Fruit fly (Drosophila melanogaster): ENCODE data around the gene sfl.

Gene sfl

DNA sequence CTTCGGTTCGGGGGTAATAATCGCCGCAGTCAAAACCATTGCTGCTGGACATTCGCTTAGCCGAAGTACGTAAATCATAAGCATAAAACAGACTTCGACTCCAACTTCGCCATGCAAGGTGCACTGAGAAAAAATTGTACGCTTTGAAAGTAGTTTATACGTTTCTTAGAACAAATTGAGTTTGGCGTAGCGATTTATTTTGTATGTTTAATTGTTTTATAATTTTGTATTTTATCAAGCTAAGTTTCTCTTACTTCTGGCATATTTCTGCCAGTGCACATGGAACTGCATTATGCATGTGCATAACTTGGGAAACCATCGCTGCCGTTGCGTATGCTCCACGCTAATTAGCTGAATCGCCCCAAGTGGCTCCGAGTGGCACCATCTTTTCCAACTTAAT is 12.6 kb upstream of the sfl start (continued):
- TF ChIP-seq CG7928 (GFP tag; optimal IDR thresholded peaks at IDR 0.05) (no peak), CG12744 (GFP tag; optimal IDR thresholded peaks at IDR 0.05) (no peak), HLH3B (GFP tag; IDR thresholded peaks at IDR 0.05) (0 out of 2 replicates have a peak, but pooled peaks have one; percentile 33), slbo (GFP tag; IDR thresholded peaks at IDR 0.05) (0 out of 2 replicates have a peak, but pooled peaks have one; percentile 17), CG9727 (GFP tag; optimal IDR thresholded peaks at IDR 0.05) (no peak), CG11695 (GFP tag; IDR thresholded peaks at IDR 0.05) (no peak), ap (GFP tag; IDR thresholded peaks at IDR 0.05) (0 out of 2 replicates have a peak, but pooled peaks have one; percentile 14), E2f2 (GFP tag; IDR thresholded peaks at IDR 0.05) (no peak), tgo (GFP tag; IDR thresholded peaks at IDR 0.05) (no peak), Oaz (GFP tag; IDR thresholded peaks at IDR 0.05) (0 out of 2 replicates have a peak, but pooled peaks have one; percentile 4), CG17359 (tag; optimal IDR thresholded peaks at IDR 0.05) (peak; percentile 68), sna (GFP tag; IDR thresholded peaks at IDR 0.05; ENCODE audit: partially characterized antibody) (no peak), Rfx (GFP tag; IDR thresholded peaks at IDR 0.05) (no peak), Opbp (GFP tag; IDR thresholded peaks at IDR 0.05; ENCODE audit: partially characterized antibody) (no peak), CG16815 (GFP tag; optimal IDR thresholded peaks at IDR 0.05) (no peak), CG11398 (GFP tag; optimal IDR thresholded peaks at IDR 0.05) (no peak), CG3065 (GFP tag; optimal IDR thresholded peaks at IDR 0.05) (no peak), CG18262 (tag; optimal IDR thresholded peaks at IDR 0.05) (peak; percentile 40), Side (GFP tag; optimal IDR thresholded peaks at IDR 0.05) (no peak), lbe (GFP tag; optimal IDR thresholded peaks at IDR 0.05) (no peak), CG9817 (tag; optimal IDR thresholded peaks at IDR 0.05) (no peak), Fer3 (tag; optimal IDR thresholded peaks at IDR 0.05) (no peak), CG12391 (tag; optimal IDR thresholded peaks at IDR 0.05) (peak; percentile 39), CG18619 (GFP tag; optimal IDR thresholded peaks at IDR 0.05) (no peak), shn (GFP tag; optimal IDR thresholded peaks at IDR 0.05) (no peak), emc (GFP tag; optimal IDR thresholded peaks at IDR 0.05) (no peak), tup (GFP tag; optimal IDR thresholded peaks at IDR 0.05) (no peak), CG2202 (tag; optimal IDR thresholded peaks at IDR 0.05) (no peak), lov (optimal IDR thresholded peaks at IDR 0.05) (no peak), lov (GFP tag; IDR thresholded peaks at IDR 0.05) (0 out of 3 replicates have a peak, but pooled peaks have one; percentile 38), CG32767 (GFP tag; IDR thresholded peaks at IDR 0.05) (no peak; the same call in 1 of the 2 replicates), BEAF-32 (GFP tag; optimal IDR thresholded peaks at IDR 0.05) (no peak), chif (GFP tag; optimal IDR thresholded peaks at IDR 0.05) (no peak), YL-1 (GFP tag; optimal IDR thresholded peaks at IDR 0.05) (no peak), Poxn (GFP tag; IDR thresholded peaks at IDR 0.05) (no peak), tx (GFP tag; optimal IDR thresholded peaks at IDR 0.05) (no peak), ssp (GFP tag; IDR thresholded peaks at IDR 0.05) (0 out of 2 replicates have a peak, but pooled peaks have one; percentile 22), Ada2b (GFP tag; IDR thresholded peaks at IDR 0.05) (peak; percentile 21; the same call in 1 of the 2 replicates), zf30C (GFP tag; optimal IDR thresholded peaks at IDR 0.05) (no peak), Awh (GFP tag; IDR thresholded peaks at IDR 0.05) (peak; percentile 71), CG6654 (GFP tag; optimal IDR thresholded peaks at IDR 0.05) (no peak), Lpt (GFP tag; optimal IDR thresholded peaks at IDR 0.05) (no peak), jing (GFP tag; optimal IDR thresholded peaks at IDR 0.05) (no peak), Asciz (GFP tag; optimal IDR thresholded peaks at IDR 0.05) (peak; percentile 34), onecut (GFP tag; IDR thresholded peaks at IDR 0.05) (no peak), CG9932 (GFP tag; IDR thresholded peaks at IDR 0.05) (no peak), tin (GFP tag; optimal IDR thresholded peaks at IDR 0.05) (peak; percentile 5), crol (GFP tag; IDR thresholded peaks at IDR 0.05) (no peak), CG8924 (tag; optimal IDR thresholded peaks at IDR 0.05) (peak; percentile 26), nom (GFP tag; optimal IDR thresholded peaks at IDR 0.05) (peak; percentile 7), gt (GFP tag; IDR thresholded peaks at IDR 0.05) (no peak), ac (GFP tag; optimal IDR thresholded peaks at IDR 0.05) (no peak)
